Worm (Caenorhabditis elegans) whole organism, L1 larva: ENCODE data around the gene F41F3.9.
A peak's percentile ranks its signal among the peaks of the same experiment; 100 is the strongest.

Source experiments
- C16A3.4 ChIP-seq: fragments of 150-350 bp; optimal IDR thresholded peaks from 2 replicates; lab custom pipeline; 2014; ENCODE audit warnings: missing biosample characterization, missing genetic modification characterization
- F16B12.6 ChIP-seq: fragments of 150-350 bp; optimal IDR thresholded peaks from 2 replicates; lab custom pipeline; 2014; ENCODE audit warnings: missing biosample characterization, missing genetic modification characterization
- Y116A8C.19 ChIP-seq: sonication (generic microtip); optimal IDR thresholded peaks from 2 replicates; lab custom pipeline; 2016; ENCODE audit warnings: missing compliant biosample characterization, missing genetic modification characterization, borderline replicate concordance
- aha-1 ChIP-seq: fragments of 150-350 bp; optimal IDR thresholded peaks from 2 replicates; lab custom pipeline; 2014; ENCODE audit warnings: missing biosample characterization, missing genetic modification characterization
- alr-1 ChIP-seq: fragments of 200-800 bp; sonication (Bioruptor generic); optimal IDR thresholded peaks from 2 replicates; lab custom pipeline; 2018; ENCODE audit warnings: borderline replicate concordance, mild to moderate bottlenecking, missing genetic modification characterization, missing compliant biosample characterization
- blmp-1 ChIP-seq: fragments of 150-350 bp; optimal IDR thresholded peaks from 2 replicates; lab custom pipeline; 2014; ENCODE audit warnings: missing biosample characterization, missing genetic modification characterization
- ceh-63 ChIP-seq: fragments of 200-800 bp; sonication (Bioruptor generic); optimal IDR thresholded peaks from 2 replicates; lab custom pipeline; 2018; ENCODE audit warnings: mild to moderate bottlenecking, missing genetic modification characterization, missing compliant biosample characterization
- ceh-82 ChIP-seq, 3 experiments: fragments of 150-350 bp in 1 of 3; sonication (generic microtip) in 2 of 3; optimal IDR thresholded peaks; 2 replicates each; lab custom pipeline; 2014 to 2017; ENCODE audit warnings: missing biosample characterization in 3 of 3, missing genetic modification characterization in 3 of 3
- ces-1 ChIP-seq: fragments of 150-350 bp; optimal IDR thresholded peaks from 2 replicates; lab custom pipeline; 2014; ENCODE audit warnings: missing biosample characterization, missing genetic modification reagents, missing genetic modification characterization
- dpl-1 ChIP-seq, 3 experiments: fragments of 150-350 bp in 2 of 3; sonication (generic microtip) in 1 of 3; optimal IDR thresholded peaks; 2 replicates each; lab custom pipeline; 2014 to 2017; ENCODE audit warnings: missing biosample characterization in 3 of 3, missing genetic modification characterization in 3 of 3, missing genetic modification reagents in 3 of 3
- dsc-1 ChIP-seq: sonication (generic microtip); optimal IDR thresholded peaks from 2 replicates; lab custom pipeline; 2016; ENCODE audit warnings: mild to moderate bottlenecking, missing genetic modification characterization, missing compliant biosample characterization
- efl-1 ChIP-seq, 4 experiments: fragments of 150-350 bp; optimal IDR thresholded peaks in 3 of 4; peaks in 1 of 4; 1 replicate in 1 of 4; 2 replicates in 3 of 4; lab custom pipeline; 2014; ENCODE audit warnings: missing biosample characterization in 2 of 4, missing genetic modification characterization in 2 of 4, missing genetic modification reagents in 2 of 4
- egl-13 ChIP-seq: sonication (generic microtip); optimal IDR thresholded peaks from 2 replicates; lab custom pipeline; 2016; ENCODE audit warnings: missing genotype, missing genetic modification reagents, missing genetic modification characterization, missing compliant biosample characterization
- elt-3 ChIP-seq, 6 experiments: fragments of 150-350 bp in 1 of 6; sonication (generic microtip); optimal IDR thresholded peaks; 2 replicates each; lab custom pipeline; 2017 to 2018; ENCODE audit warnings: missing biosample characterization in 6 of 6, missing genetic modification characterization in 6 of 6, inconsistent platforms in 1 of 6
- ets-5 ChIP-seq: fragments of 200-800 bp; sonication (Bioruptor generic); IDR thresholded peaks from 2 replicates; pipeline ENCODE4 v1.3.6; 2022; ENCODE audit warnings: missing genetic modification characterization, missing compliant biosample characterization
- fkh-10 ChIP-seq: sonication (generic microtip); optimal IDR thresholded peaks from 2 replicates; lab custom pipeline; 2017; ENCODE audit warnings: missing biosample characterization, missing genetic modification reagents, missing genetic modification characterization
- grh-1 ChIP-seq: fragments of 200-800 bp; sonication (Bioruptor generic); IDR thresholded peaks from 2 replicates; pipeline ENCODE4 v1.3.6; 2022; ENCODE audit warnings: missing genetic modification reagents, missing genetic modification characterization, missing compliant biosample characterization
- hlh-4 ChIP-seq: sonication (generic microtip); optimal IDR thresholded peaks from 2 replicates; lab custom pipeline; 2016; ENCODE audit warnings: mild to moderate bottlenecking, missing genetic modification characterization, missing compliant biosample characterization
- jun-1 ChIP-seq: fragments of 150-350 bp; optimal IDR thresholded peaks from 2 replicates; lab custom pipeline; 2014; ENCODE audit warnings: missing biosample characterization, missing genetic modification reagents, missing genetic modification characterization
- lin-14 ChIP-seq: fragments of 200-800 bp; sonication (Bioruptor generic); optimal IDR thresholded peaks from 2 replicates; lab custom pipeline; 2018; ENCODE audit warnings: mild to moderate bottlenecking, missing genetic modification characterization, moderate library complexity, missing compliant biosample characterization
- lin-15B ChIP-seq: fragments of 150-350 bp; sonication (generic microtip); optimal IDR thresholded peaks from 3 replicates; lab custom pipeline; 2014; ENCODE audit warnings: missing biosample characterization, missing genetic modification characterization
- lin-35 ChIP-seq, 2 experiments: fragments of 150-350 bp; optimal IDR thresholded peaks; 2 replicates each; lab custom pipeline; 2014; ENCODE audit warnings: missing biosample characterization in 2 of 2, missing genetic modification characterization in 2 of 2, missing genetic modification reagents in 2 of 2
- lin-39 ChIP-seq: fragments of 150-350 bp; optimal IDR thresholded peaks from 2 replicates; lab custom pipeline; 2014; ENCODE audit warnings: missing biosample characterization, missing genetic modification reagents, missing genetic modification characterization
- mef-2 ChIP-seq: fragments of 150-350 bp; optimal IDR thresholded peaks from 2 replicates; lab custom pipeline; 2014; ENCODE audit warnings: missing biosample characterization, missing genetic modification characterization
- nhr-20 ChIP-seq: sonication (generic microtip); optimal IDR thresholded peaks from 2 replicates; lab custom pipeline; 2016; ENCODE audit warnings: mild to moderate bottlenecking, missing genetic modification characterization, missing compliant biosample characterization
- nhr-237 ChIP-seq: fragments of 150-350 bp; optimal IDR thresholded peaks from 2 replicates; lab custom pipeline; 2014; ENCODE audit warnings: missing biosample characterization, missing genetic modification characterization
- nhr-47 ChIP-seq: sonication (generic microtip); optimal IDR thresholded peaks from 2 replicates; lab custom pipeline; 2016; ENCODE audit warnings: mild to moderate bottlenecking, missing genetic modification characterization, moderate library complexity, missing compliant biosample characterization
- nhr-71 ChIP-seq: sonication (generic microtip); optimal IDR thresholded peaks from 2 replicates; lab custom pipeline; 2016; ENCODE audit warnings: mild to moderate bottlenecking, missing genetic modification characterization, moderate library complexity, missing compliant biosample characterization
- nhr-76 ChIP-seq: sonication (generic microtip); optimal IDR thresholded peaks from 2 replicates; lab custom pipeline; 2017; ENCODE audit warnings: missing biosample characterization, missing genetic modification characterization
- nhr-77 ChIP-seq: fragments of 150-350 bp; optimal IDR thresholded peaks from 2 replicates; lab custom pipeline; 2014; ENCODE audit warnings: missing biosample characterization, missing genetic modification characterization
- nhr-85 ChIP-seq: sonication (generic microtip); peaks from one replicate; lab custom pipeline; 2016; ENCODE audit warnings: missing genetic modification characterization, inconsistent platforms, missing compliant biosample characterization
- nhr-90 ChIP-seq: sonication (generic microtip); optimal IDR thresholded peaks from 2 replicates; lab custom pipeline; 2016; ENCODE audit warnings: mild to moderate bottlenecking, missing genetic modification characterization, missing compliant biosample characterization; ENCODE audit not compliant: poor library complexity
- pag-3 ChIP-seq: sonication (generic microtip); optimal IDR thresholded peaks from 2 replicates; lab custom pipeline; 2017; ENCODE audit warnings: missing genetic modification characterization, mild to moderate bottlenecking, missing compliant biosample characterization, antibody characterized with exemption, borderline replicate concordance; ENCODE audit not compliant: insufficient read depth
- pax-3 ChIP-seq: fragments of 200-800 bp; sonication (Bioruptor generic); optimal IDR thresholded peaks from 2 replicates; lab custom pipeline; 2018; ENCODE audit warnings: mild to moderate bottlenecking, missing genetic modification characterization, moderate library complexity, missing compliant biosample characterization
- pqm-1 ChIP-seq: sonication (generic microtip); optimal IDR thresholded peaks from 3 replicates; lab custom pipeline; 2017; ENCODE audit warnings: missing biosample characterization, missing genetic modification characterization
- rnt-1 ChIP-seq: sonication (generic microtip); optimal IDR thresholded peaks from 2 replicates; lab custom pipeline; 2016; ENCODE audit warnings: mild to moderate bottlenecking, missing genetic modification characterization, moderate library complexity, missing compliant biosample characterization
- skn-1 ChIP-seq: fragments of 150-350 bp; optimal IDR thresholded peaks from 2 replicates; lab custom pipeline; 2014; ENCODE audit warnings: missing biosample characterization, missing genetic modification characterization
- snu-23 ChIP-seq: sonication (generic microtip); optimal IDR thresholded peaks from 2 replicates; lab custom pipeline; 2016; ENCODE audit warnings: missing genetic modification characterization, missing compliant biosample characterization
- swsn-7 ChIP-seq: sonication (generic microtip); optimal IDR thresholded peaks from 2 replicates; lab custom pipeline; 2016; ENCODE audit warnings: missing genetic modification characterization, missing compliant biosample characterization
- tbx-2 ChIP-seq: sonication (generic microtip); optimal IDR thresholded peaks from 2 replicates; lab custom pipeline; 2016; ENCODE audit warnings: missing genetic modification characterization, missing compliant biosample characterization
- unc-86 ChIP-seq: sonication (generic microtip); optimal IDR thresholded peaks from 2 replicates; lab custom pipeline; 2016; ENCODE audit warnings: missing genetic modification characterization, missing compliant biosample characterization
- xbp-1 ChIP-seq: sonication (generic microtip); optimal IDR thresholded peaks from 2 replicates; lab custom pipeline; 2016; ENCODE audit warnings: missing genetic modification characterization, missing compliant biosample characterization
- zag-1 ChIP-seq: fragments of 150-350 bp; optimal IDR thresholded peaks from 2 replicates; lab custom pipeline; 2014; ENCODE audit warnings: missing biosample characterization, missing genetic modification characterization
- ztf-11 ChIP-seq, 2 experiments: sonication (generic microtip); optimal IDR thresholded peaks; 2 replicates each; lab custom pipeline; 2016 to 2017; ENCODE audit warnings: missing genetic modification characterization in 2 of 2, missing biosample characterization in 1 of 2, missing compliant biosample characterization in 1 of 2
- ztf-4 ChIP-seq: fragments of 150-350 bp; optimal IDR thresholded peaks from 2 replicates; lab custom pipeline; 2014; ENCODE audit warnings: missing biosample characterization, missing genetic modification characterization

The F41F3.9 gene

DNA sequence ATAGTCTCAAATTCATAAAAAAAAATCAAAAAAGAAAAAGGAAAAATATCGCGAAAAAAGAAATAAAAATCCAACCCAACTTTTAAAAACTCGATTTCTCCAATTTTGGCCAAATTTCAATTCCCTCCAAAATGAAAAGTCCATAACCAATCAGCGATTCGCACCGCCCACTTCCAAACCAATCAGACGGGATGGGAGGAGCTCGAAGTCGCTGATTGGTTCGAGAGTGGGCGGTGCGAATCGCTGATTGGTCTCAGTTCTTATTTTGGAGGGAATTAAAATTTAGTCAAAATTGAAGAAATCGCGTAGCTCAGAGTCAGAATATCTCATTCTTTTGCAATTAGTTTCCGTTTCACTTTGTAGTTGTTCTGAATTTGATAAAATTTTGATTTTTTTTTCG, 31.7 kb upstream of the F41F3.9 start:
- TF ChIP-seq efl-1 (optimal IDR thresholded peaks at IDR 0.05; lab: Kevin White, UChicago), result no peak
- peak; percentile 14 to 24 for TF ChIP-seq efl-1 (GFP tag; optimal IDR thresholded peaks at IDR 0.05 in 1 of 2; lab: Kevin White, UChicago)
- no peak for TF ChIP-seq ztf-4

DNA sequence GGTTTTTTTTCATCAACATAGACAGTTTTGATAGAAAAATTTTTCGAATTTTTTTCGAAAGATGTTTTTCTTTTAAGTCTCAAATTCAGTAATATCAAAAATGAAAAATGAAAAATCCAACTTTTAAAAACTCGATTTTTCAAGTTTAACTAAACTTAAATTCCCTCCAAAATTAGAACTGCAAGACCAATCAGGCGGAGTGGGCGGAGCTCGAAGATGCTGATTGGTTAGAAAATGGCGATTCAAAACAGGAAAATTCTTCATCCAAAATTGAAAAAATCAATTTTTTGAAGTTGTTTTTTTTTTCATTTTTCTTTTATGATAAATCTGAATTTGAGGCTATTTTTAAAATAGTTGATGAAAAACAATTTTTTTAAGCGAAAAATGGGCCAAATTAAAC, 30.6 kb upstream of the F41F3.9 start:
- no peak for TF ChIP-seq lin-14 (GFP tag; lab: Kevin White, UChicago)
- TF ChIP-seq alr-1, result no peak
- TF ChIP-seq nhr-237 (tag; lab: Kevin White, UChicago), result no peak
- peak in 1 of 2 experiments; percentile 15 for TF ChIP-seq efl-1 (optimal IDR thresholded peaks at IDR 0.05; lab: Kevin White, UChicago)
- TF ChIP-seq efl-1 (GFP tag; optimal IDR thresholded peaks at IDR 0.05 in 1 of 2; lab: Kevin White, UChicago), result peak in 1 of 2 experiments; percentile 27
- TF ChIP-seq dpl-1 (GFP tag; optimal IDR thresholded peaks at IDR 0.05; lab: Kevin White, UChicago), result peak in 1 of 3 experiments; percentile 18

DNA sequence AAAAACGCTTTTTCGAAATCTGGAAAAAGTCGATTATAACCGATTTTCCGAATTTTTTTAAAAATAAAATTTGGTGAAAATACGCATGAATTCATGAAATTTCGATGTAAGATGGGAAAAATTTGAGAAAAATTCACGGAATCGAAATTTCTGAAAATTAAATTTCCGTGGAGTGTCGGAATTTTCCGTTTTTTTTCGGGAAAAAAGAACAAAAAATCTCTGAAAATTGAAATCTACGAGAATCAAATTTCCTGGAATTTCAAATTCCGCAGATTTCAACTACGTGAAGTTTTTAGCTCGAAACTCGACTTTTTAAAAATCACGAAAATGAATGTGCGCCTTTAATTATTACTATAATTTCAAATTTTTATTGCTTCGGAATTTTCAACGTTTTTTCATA, 28.9 kb upstream of the F41F3.9 start:
- no peak for TF ChIP-seq C16A3.4 (tag; lab: Kevin White, UChicago)
- no peak for TF ChIP-seq lin-35 (GFP tag; optimal IDR thresholded peaks at IDR 0.05; lab: Kevin White, UChicago)
- no peak for TF ChIP-seq F16B12.6
- no peak for TF ChIP-seq grh-1 (GFP tag; lab: Robert Waterston, UW)
- no peak for TF ChIP-seq nhr-85 (tag; lab: Kevin White, UChicago)
- no peak for TF ChIP-seq swsn-7
- TF ChIP-seq fkh-10 (GFP tag; lab: Kevin White, UChicago), result peak; percentile 54
- TF ChIP-seq nhr-77 (tag; lab: Kevin White, UChicago), result no peak
- TF ChIP-seq, all 84 proteins: peak for 1

DNA sequence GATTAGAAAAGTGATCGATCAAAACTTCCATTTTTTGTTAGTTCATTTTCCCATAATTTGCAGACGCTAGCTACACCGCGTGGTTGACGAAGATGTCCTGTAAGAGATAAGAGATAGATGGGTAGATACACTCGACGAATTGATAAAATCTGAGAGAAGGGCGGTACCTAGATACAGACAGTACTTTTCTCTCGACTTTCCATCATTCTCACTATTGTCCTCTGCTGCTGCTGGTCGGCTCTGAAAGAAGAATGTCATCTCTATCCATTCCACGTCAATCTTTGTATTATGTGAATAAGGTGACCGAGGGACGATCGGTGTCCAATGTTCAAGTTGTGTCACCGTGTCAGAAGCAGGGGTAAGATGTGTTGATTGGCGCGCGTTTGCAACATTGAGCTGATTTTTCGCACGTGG, 26.8 kb upstream of the F41F3.9 start, which contains the start of gene pmt-2:
Gene pmt-2, plus strand, starts transcription at position 64 of the 414 bp plus-strand sequence.
- TF ChIP-seq F16B12.6 (no peak), jun-1 (tag; lab: Kevin White, UChicago) (no peak), nhr-71 (tag; lab: Kevin White, UChicago) (peak; percentile 68), snu-23 (peak; percentile 54), mef-2 (tag; lab: Kevin White, UChicago) (no peak), ets-5 (GFP tag; lab: Robert Waterston, UW) (no peak), hlh-4 (tag; lab: Kevin White, UChicago) (no peak), nhr-85 (tag; lab: Kevin White, UChicago) (peak; percentile 95), C16A3.4 (tag; lab: Kevin White, UChicago) (no peak), nhr-90 (tag; lab: Kevin White, UChicago) (peak; percentile 37), elt-3 (tag; optimal IDR thresholded peaks at IDR 0.05; lab: Kevin White, UChicago) (peak; percentile 9 to 77 (median 52)), pqm-1 (tag; lab: Kevin White, UChicago) (no peak), xbp-1 (tag; lab: Kevin White, UChicago) (no peak), lin-39 (tag; lab: Kevin White, UChicago) (no peak), nhr-76 (tag; lab: Kevin White, UChicago) (no peak), ceh-82 (tag; optimal IDR thresholded peaks at IDR 0.05; lab: Kevin White, UChicago) (peak in 1 of 3 experiments; percentile 4), zag-1 (tag; lab: Kevin White, UChicago) (no peak), dsc-1 (tag; lab: Kevin White, UChicago) (no peak), aha-1 (tag; lab: Kevin White, UChicago) (no peak), tbx-2 (no peak), blmp-1 (tag; lab: Kevin White, UChicago) (peak; percentile 90), nhr-20 (peak; percentile 67), skn-1 (tag; lab: Kevin White, UChicago) (no peak), ztf-4 (no peak), egl-13 (tag; lab: Kevin White, UChicago) (no peak), nhr-237 (tag; lab: Kevin White, UChicago) (no peak), unc-86 (tag; lab: Kevin White, UChicago) (no peak), ztf-11 (tag; optimal IDR thresholded peaks at IDR 0.05; lab: Kevin White, UChicago) (no peak), ces-1 (GFP tag; lab: Kevin White, UChicago) (no peak), nhr-47 (tag; lab: Kevin White, UChicago) (peak; percentile 31), lin-15B (tag; lab: Kevin White, UChicago) (no peak), efl-1 (optimal IDR thresholded peaks at IDR 0.05; lab: Kevin White, UChicago) (no peak), efl-1 (GFP tag; optimal IDR thresholded peaks at IDR 0.05 in 1 of 2; lab: Kevin White, UChicago) (no peak), lin-14 (GFP tag; lab: Kevin White, UChicago) (peak; percentile 79), pax-3 (tag; lab: Kevin White, UChicago) (no peak), pag-3 (tag; lab: Kevin White, UChicago) (no peak), rnt-1 (tag; lab: Kevin White, UChicago) (peak; percentile 1), ceh-63 (GFP tag; lab: Kevin White, UChicago) (no peak), Y116A8C.19 (no peak)
